Worm (Caenorhabditis elegans): Measurements from ENCODE around the gene ddi-1.

- TF ChIP-seq ZK546.5 (tag; optimal IDR thresholded peaks at IDR 0.05) (no peak), Y55F3AM.14 (GFP tag; optimal IDR thresholded peaks at IDR 0.05) (no peak), nhr-77 (tag; optimal IDR thresholded peaks at IDR 0.05) (no peak), skn-1 (tag; optimal IDR thresholded peaks at IDR 0.05) (no peak), unc-55 (GFP tag; optimal IDR thresholded peaks at IDR 0.05) (no peak), nhr-6 (tag; optimal IDR thresholded peaks at IDR 0.05) (no peak)
Measured at ce11 chrIV:6542962-6543361, 20.3 kb downstream of the ddi-1 start.
